Worm (Caenorhabditis elegans): ENCODE measurements around the gene F17C11.13.

The F17C11.13 gene

DNA sequence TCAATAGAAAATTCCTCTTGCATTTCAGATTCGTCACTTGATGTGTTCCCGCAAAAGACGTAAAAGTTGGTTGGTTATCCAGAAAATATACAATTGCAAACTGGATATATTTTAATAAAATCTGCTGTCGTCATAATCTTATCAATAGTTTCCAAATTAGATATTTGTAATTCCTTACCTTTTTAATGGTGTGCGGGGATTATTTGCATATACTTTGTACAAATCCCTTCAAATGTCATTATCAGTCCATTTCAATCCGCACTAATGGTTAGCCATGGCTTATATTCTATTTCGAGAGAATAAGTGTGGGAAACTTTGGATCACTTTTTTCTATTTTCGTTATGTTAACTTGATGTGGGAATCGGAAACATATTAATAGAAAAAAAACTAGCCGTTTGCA is 48.4 kb downstream of the F17C11.13 start:
- TF ChIP-seq W03F9.2 (tag; optimal IDR thresholded peaks at IDR 0.05) (no peak), him-1 (tag; optimal IDR thresholded peaks at IDR 0.05) (no peak), dao-5 (tag; optimal IDR thresholded peaks at IDR 0.05) (no peak)
